Worm (Caenorhabditis elegans) whole organism, early embryonic: ENCODE results near the gene F32D8.15.

Experiments
- ama-1 ChIP-seq: fragments of 150-350 bp; optimal IDR thresholded peaks from 2 replicates; lab custom pipeline; 2014
- ceh-36 ChIP-seq: sonication (generic microtip); optimal IDR thresholded peaks from 2 replicates; lab custom pipeline; 2016; ENCODE audit warnings: missing genetic modification characterization, inconsistent platforms, missing compliant biosample characterization
- ets-7 ChIP-seq: sonication (generic microtip); optimal IDR thresholded peaks from 2 replicates; lab custom pipeline; 2016; ENCODE audit warnings: missing genotype, missing genetic modification characterization, missing compliant biosample characterization
- flt-1 ChIP-seq: fragments of 200-800 bp; sonication (Bioruptor generic); IDR thresholded peaks from 2 replicates; pipeline ENCODE4 v1.3.6; 2022; ENCODE audit warnings: missing genetic modification characterization, missing compliant biosample characterization
- hnd-1 ChIP-seq: sonication (generic microtip); optimal IDR thresholded peaks from 2 replicates; lab custom pipeline; 2016; ENCODE audit warnings: missing genetic modification characterization, missing compliant biosample characterization
- tbx-37 ChIP-seq: fragments of 200-800 bp; sonication (Bioruptor generic); conservative IDR thresholded peaks from 2 replicates; pipeline ENCODE4 v1.3.6; 2022; ENCODE audit warnings: missing genetic modification reagents, missing genetic modification characterization, missing compliant biosample characterization

ce11 chrV:10898629-10899028 is 5.2 kb upstream of the F32D8.15 start:
- TF ChIP-seq ama-1 (lab: Kevin White, UChicago) = no peak
- no peak for TF ChIP-seq flt-1 (GFP tag; lab: Robert Waterston, UW)
- no peak for TF ChIP-seq tbx-37 (GFP tag; lab: Robert Waterston, UW)
- TF ChIP-seq hnd-1 = no peak
- no peak for TF ChIP-seq ceh-36 (tag; lab: Kevin White, UChicago)
- TF ChIP-seq ets-7 (tag; lab: Kevin White, UChicago) = no peak
